Fruit fly (Drosophila melanogaster): ENCODE results near the gene CG6813.

The CG6813 gene

DNA sequence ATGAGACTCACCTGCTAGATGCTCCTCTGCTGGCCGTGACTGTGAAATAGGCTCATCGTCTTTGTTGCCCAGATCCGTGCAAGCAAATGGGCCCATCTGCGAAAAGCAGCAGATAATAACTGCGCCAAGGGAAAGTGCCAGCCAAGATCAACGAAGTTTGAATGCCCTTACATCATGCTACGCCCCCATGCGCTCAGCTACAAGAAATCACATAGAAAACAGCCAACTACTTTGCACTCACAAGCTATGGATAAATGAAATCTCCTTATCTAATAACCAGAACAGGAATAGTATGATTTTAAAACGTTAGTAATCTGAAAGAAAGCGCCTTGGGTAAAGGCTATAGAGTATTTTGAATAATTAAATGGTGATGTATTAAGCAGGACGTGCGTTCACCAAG, 45.3 kb upstream of the CG6813 start (continued):
- TF ChIP-seq fd85E (GFP tag; optimal IDR thresholded peaks at IDR 0.05) (no peak), Eip75B (GFP tag; optimal IDR thresholded peaks at IDR 0.05) (peak; percentile 50), CG9139 (GFP tag; optimal IDR thresholded peaks at IDR 0.05) (no peak), dac (GFP tag; optimal IDR thresholded peaks at IDR 0.05) (no peak), CG6854 (GFP tag; optimal IDR thresholded peaks at IDR 0.05) (no peak), vri (GFP tag; optimal IDR thresholded peaks at IDR 0.05) (no peak), Eip93F (GFP tag; optimal IDR thresholded peaks at IDR 0.05) (no peak), Sox15 (GFP tag; optimal IDR thresholded peaks at IDR 0.05) (peak; percentile 6), topi (GFP tag; optimal IDR thresholded peaks at IDR 0.05) (peak; percentile 48), svp (GFP tag) (peak; percentile 49), salr (GFP tag; optimal IDR thresholded peaks at IDR 0.05) (no peak), Smox (GFP tag; optimal IDR thresholded peaks at IDR 0.05) (no peak), fd59A (GFP tag; optimal IDR thresholded peaks at IDR 0.05) (no peak), CG6792 (GFP tag; optimal IDR thresholded peaks at IDR 0.05) (peak; percentile 36), eg (GFP tag; IDR thresholded peaks at IDR 0.05) (0 out of 3 replicates have a peak, but pooled peaks have one; percentile 16), Blimp-1 (GFP tag; optimal IDR thresholded peaks at IDR 0.05) (no peak)

- TF ChIP-seq CG11762 (GFP tag; optimal IDR thresholded peaks at IDR 0.05; ENCODE audit: insufficient read depth) (no peak), fkh (GFP tag; optimal IDR thresholded peaks at IDR 0.05) (no peak), CG10631 (GFP tag; optimal IDR thresholded peaks at IDR 0.05) (no peak), CG11294 (GFP tag; IDR thresholded peaks at IDR 0.05) (no peak), acj6 (GFP tag; optimal IDR thresholded peaks at IDR 0.05) (no peak), ss (GFP tag; optimal IDR thresholded peaks at IDR 0.05) (no peak), salr (GFP tag; optimal IDR thresholded peaks at IDR 0.05) (no peak), eg (GFP tag; IDR thresholded peaks at IDR 0.05) (no peak), CG7368 (GFP tag; optimal IDR thresholded peaks at IDR 0.05) (no peak), CG8319 (GFP tag; optimal IDR thresholded peaks at IDR 0.05) (no peak)
These were observed 44.5 kb upstream of the CG6813 start for dm6 chr3R:11670888-11671287.

dm6 chr3R:11669954-11670347, 43.5 kb upstream of the CG6813 start:
- TF ChIP-seq cyc (GFP tag; optimal IDR thresholded peaks at IDR 0.05) (no peak), eg (GFP tag; IDR thresholded peaks at IDR 0.05) (no peak), CG11762 (GFP tag; optimal IDR thresholded peaks at IDR 0.05; ENCODE audit: insufficient read depth) (no peak), CG9139 (GFP tag; optimal IDR thresholded peaks at IDR 0.05) (no peak), salr (GFP tag; optimal IDR thresholded peaks at IDR 0.05) (no peak), spab (GFP tag; optimal IDR thresholded peaks at IDR 0.05) (no peak), vri (GFP tag; optimal IDR thresholded peaks at IDR 0.05) (no peak), CG11294 (GFP tag; IDR thresholded peaks at IDR 0.05) (no peak), Eip78C (GFP tag) (no peak), Smox (GFP tag; optimal IDR thresholded peaks at IDR 0.05) (no peak), CG6276 (GFP tag; optimal IDR thresholded peaks at IDR 0.05) (no peak), Lpt (GFP tag; optimal IDR thresholded peaks at IDR 0.05) (no peak), acj6 (GFP tag; optimal IDR thresholded peaks at IDR 0.05) (no peak), Sox15 (GFP tag; optimal IDR thresholded peaks at IDR 0.05) (no peak), CG6163 (GFP tag; IDR thresholded peaks at IDR 0.05) (no peak)

- peak; percentile 34 for TF ChIP-seq CG3919 (GFP tag; optimal IDR thresholded peaks at IDR 0.05)
- no peak for TF ChIP-seq CG6808 (GFP tag; optimal IDR thresholded peaks at IDR 0.05)
- peak; percentile 58 for TF ChIP-seq Eip78C (GFP tag)
- peak; percentile 62 for TF ChIP-seq vri (GFP tag; optimal IDR thresholded peaks at IDR 0.05)
These were observed 42.8 kb upstream of the CG6813 start for dm6 chr3R:11669017-11669953.

Measured in whole organism, prepupa.